Worm (Caenorhabditis elegans) whole organism, L2 larva: ENCODE results near the gene Y68A4A.13.

Experiments
- F13H6.1 ChIP-seq: sonication (generic microtip); optimal IDR thresholded peaks from 2 replicates; lab custom pipeline; 2016; ENCODE audit warnings: missing genetic modification characterization, missing compliant biosample characterization
- ZK546.5 ChIP-seq: sonication (generic microtip); optimal IDR thresholded peaks from 2 replicates; lab custom pipeline; 2017; ENCODE audit warnings: missing biosample characterization, missing genetic modification characterization
- egl-27 ChIP-seq: sonication (generic microtip); optimal IDR thresholded peaks from 3 replicates; lab custom pipeline; 2017; ENCODE audit warnings: missing biosample characterization, missing genetic modification reagents, missing genetic modification characterization
- lin-13 ChIP-seq: fragments of 150-350 bp; optimal IDR thresholded peaks from 2 replicates; lab custom pipeline; 2014; ENCODE audit warnings: missing biosample characterization, missing genetic modification reagents, missing genetic modification characterization
- nhr-11 ChIP-seq: fragments of 150-350 bp; optimal IDR thresholded peaks from 2 replicates; lab custom pipeline; 2014; ENCODE audit warnings: missing biosample characterization, missing genetic modification characterization
- nhr-23 ChIP-seq: fragments of 150-350 bp; optimal IDR thresholded peaks from 2 replicates; lab custom pipeline; 2014; ENCODE audit warnings: missing biosample characterization, missing genetic modification reagents, missing genetic modification characterization
- nhr-77 ChIP-seq: fragments of 150-350 bp; optimal IDR thresholded peaks from 2 replicates; lab custom pipeline; 2014; ENCODE audit warnings: missing biosample characterization, missing genetic modification characterization
- unc-39 ChIP-seq: fragments of 150-350 bp; optimal IDR thresholded peaks from 2 replicates; lab custom pipeline; 2014; ENCODE audit warnings: missing biosample characterization, missing genetic modification characterization
- ztf-11 ChIP-seq: sonication (generic microtip); optimal IDR thresholded peaks from 2 replicates; lab custom pipeline; 2017; ENCODE audit warnings: missing biosample characterization, missing genetic modification characterization

DNA sequence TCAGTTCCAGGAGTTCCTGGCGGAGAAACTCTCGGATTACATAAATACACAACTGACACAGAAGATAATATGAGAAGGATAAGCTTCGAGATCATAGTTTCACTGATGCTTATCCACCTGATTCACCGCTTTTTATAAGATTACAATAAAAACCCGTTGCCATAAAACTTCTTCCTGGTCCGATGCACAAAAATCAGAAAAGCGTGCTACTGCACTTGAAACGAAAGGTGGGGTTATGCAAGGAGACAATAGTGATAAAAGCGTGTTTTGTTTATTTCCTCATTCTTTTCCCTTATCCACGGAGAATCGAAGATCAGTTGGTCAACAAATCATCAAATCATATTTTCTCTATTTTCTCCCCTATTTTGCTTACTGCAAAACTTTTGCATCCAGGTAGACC, 34.6 kb upstream of the Y68A4A.13 start, which contains the start of gene Y68A4B.3:
- TF ChIP-seq egl-27 (no peak), ZK546.5 (no peak), nhr-11 (tag; lab: Kevin White, UChicago) (no peak), F13H6.1 (tag; lab: Kevin White, UChicago) (no peak), ztf-11 (tag; lab: Kevin White, UChicago) (no peak), unc-39 (tag; lab: Kevin White, UChicago) (no peak), nhr-23 (tag; lab: Kevin White, UChicago) (no peak), lin-13 (no peak), nhr-77 (no peak)
